Worm (Caenorhabditis elegans): ENCODE measurements around the gene D2096.7.
"Not testable (repeated sequence)": the region's sequence is repeated elsewhere in the genome, so short reads cannot be mapped to it uniquely, and the experiment has no call there.

The D2096.7 gene

DNA sequence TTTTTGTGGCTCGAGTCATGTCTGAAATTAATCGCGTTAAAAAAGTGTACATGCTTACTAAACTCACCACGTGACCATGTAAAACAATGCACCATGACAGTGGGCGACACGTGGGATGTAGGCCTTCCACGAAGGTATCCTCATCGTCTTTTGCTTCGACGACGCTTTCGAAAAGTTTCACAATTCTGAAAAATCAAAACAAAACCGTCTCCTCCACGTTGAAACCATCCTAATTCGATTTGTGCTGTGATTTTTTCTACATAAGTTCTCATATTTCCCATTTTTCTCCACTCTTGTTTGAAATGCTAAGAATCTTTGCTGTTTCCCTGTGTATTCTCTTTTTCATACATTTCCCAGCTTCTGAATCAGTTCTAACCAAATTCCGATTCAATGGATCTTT lies 22.9 kb downstream of the D2096.7 start, which contains the start of gene F17E9.3:
Gene F17E9.3 (plus strand): TSS at position 301 of the 400 bp plus-strand sequence.
- TF ChIP-seq ztf-1 (GFP tag; conservative IDR thresholded peaks at IDR 0.05) (no peak), ZK546.5 (tag; optimal IDR thresholded peaks at IDR 0.05) (no peak), fos-1 (tag; optimal IDR thresholded peaks at IDR 0.05) (no peak), nhr-10 (tag; optimal IDR thresholded peaks at IDR 0.05) (no peak), lin-13 (GFP tag; optimal IDR thresholded peaks at IDR 0.05) (no peak)

DNA sequence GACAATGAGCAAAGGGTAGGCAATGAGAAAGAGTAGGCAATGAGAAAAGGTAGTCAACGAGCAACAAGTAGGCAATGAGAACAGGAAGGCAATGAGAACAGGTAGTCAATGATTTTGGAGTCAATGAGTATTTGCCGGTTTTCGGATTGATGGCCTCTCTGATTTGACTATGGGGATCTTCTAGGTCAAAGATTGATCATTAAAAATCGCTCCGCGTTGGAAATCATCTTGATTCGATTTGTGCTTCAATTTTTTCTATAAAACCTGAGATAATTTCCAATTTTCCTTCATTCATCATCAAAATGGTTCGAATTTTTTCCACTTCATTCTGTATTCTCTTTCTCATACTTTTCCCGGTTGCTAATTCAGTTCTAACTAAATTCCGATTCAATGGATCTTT lies 25.4 kb downstream of the D2096.7 start, which contains the start of gene F17E9.16:
Gene F17E9.16 (plus strand): TSS at position 301 of the 400 bp plus-strand sequence.
- TF ChIP-seq nhr-11 (tag; optimal IDR thresholded peaks at IDR 0.05); blmp-1 (tag; optimal IDR thresholded peaks at IDR 0.05; ENCODE audit: insufficient read depth); nhr-77 (tag; optimal IDR thresholded peaks at IDR 0.05): not testable (repeated sequence)

DNA sequence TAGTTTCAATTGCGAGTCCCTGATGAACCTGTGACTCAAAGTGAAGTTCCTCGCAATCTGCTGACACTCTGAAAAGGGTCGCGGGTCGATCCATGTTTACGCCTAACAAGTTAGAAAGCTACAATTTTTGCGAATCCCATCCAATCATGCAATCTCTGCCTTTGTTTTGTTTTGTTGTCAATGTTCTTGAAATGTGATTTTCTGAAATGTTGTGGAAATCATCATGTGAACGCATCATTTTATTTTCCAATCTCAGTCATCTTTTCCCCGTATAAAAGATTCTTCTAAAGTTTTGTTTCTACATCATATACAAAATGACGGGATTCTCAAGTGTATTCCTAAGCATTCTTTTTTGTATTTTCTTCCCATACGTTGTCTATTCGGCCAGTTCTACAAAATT lies 29.4 kb downstream of the D2096.7 start, which contains the start of gene F17E9.4:
Gene F17E9.4 (plus strand): TSS at position 301 of the 400 bp plus-strand sequence.
- TF ChIP-seq fos-1 (tag; optimal IDR thresholded peaks at IDR 0.05) (no peak), egl-27 (tag; optimal IDR thresholded peaks at IDR 0.05) (no peak), ztf-4 (tag; optimal IDR thresholded peaks at IDR 0.05) (no peak)

DNA sequence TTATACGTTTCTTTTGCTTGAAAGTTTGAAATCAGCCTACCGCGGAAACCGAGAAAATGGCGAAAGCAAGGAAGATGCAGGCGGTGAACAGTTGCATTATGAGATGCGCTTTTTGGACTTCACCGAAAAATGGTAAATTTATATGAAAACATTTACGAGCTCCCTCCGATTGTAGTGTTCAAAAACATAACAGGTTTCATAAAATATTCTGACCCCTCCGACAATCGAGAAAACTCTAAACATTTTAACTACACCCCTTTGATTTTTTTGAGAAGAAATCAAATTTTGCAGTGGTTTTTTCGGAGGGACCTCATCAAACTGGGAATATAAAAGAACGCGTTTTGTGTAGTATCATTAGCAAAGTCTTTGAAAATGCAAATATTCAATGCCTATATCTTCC lies 30.4 kb downstream of the D2096.7 start, which contains the start of the genes F17E9.18 and F17E9.15:
Gene F17E9.18 (minus strand): TSS at position 101 of the 400 bp plus-strand sequence.
Gene F17E9.15 (plus strand): TSS at position 368 of the 400 bp plus-strand sequence.
- no peak for TF ChIP-seq elt-3 (tag; optimal IDR thresholded peaks at IDR 0.05)
- no peak for TF ChIP-seq ztf-11 (tag; optimal IDR thresholded peaks at IDR 0.05)
- TF ChIP-seq lin-13 (GFP tag; optimal IDR thresholded peaks at IDR 0.05) = no peak
- TF ChIP-seq sma-9 (GFP tag; optimal IDR thresholded peaks at IDR 0.05) = no peak
- no peak for TF ChIP-seq sma-9 (tag; optimal IDR thresholded peaks at IDR 0.05)
- no peak for TF ChIP-seq Y55F3AM.14 (GFP tag; optimal IDR thresholded peaks at IDR 0.05)
- no peak for TF ChIP-seq dmd-4 (tag; optimal IDR thresholded peaks at IDR 0.05)
- TF ChIP-seq nhr-23 (tag; optimal IDR thresholded peaks at IDR 0.05) = no peak
- TF ChIP-seq ama-1 (optimal IDR thresholded peaks at IDR 0.05) = no peak
- no peak for TF ChIP-seq nhr-12 (tag; optimal IDR thresholded peaks at IDR 0.05)

DNA sequence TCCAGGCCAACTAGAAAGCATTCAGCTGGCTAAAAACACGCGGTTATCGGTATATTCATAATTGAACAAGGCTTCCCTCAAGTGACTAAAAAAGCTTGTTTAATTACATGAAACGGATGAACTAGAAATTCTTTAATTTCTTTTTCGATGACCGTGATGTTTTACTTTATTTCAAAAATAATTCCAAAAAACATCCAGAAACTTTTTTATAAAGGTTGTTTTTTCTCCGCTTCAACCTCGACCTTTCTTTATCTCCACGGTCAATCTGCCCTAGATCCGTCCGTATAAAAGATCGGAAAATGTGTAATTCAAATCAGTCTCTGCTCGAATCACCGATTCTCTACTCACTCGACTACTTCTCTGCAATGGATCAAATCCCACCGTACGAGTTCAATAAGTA lies 31.9 kb downstream of the D2096.7 start, which contains the start of gene F17E9.5:
Gene F17E9.5 (plus strand): TSS at position 301 of the 400 bp plus-strand sequence.
- TF ChIP-seq ztf-11 (tag; optimal IDR thresholded peaks at IDR 0.05) (no peak), mab-5 (tag; optimal IDR thresholded peaks at IDR 0.05) (no peak), nhr-6 (tag; optimal IDR thresholded peaks at IDR 0.05) (no peak), nhr-237 (tag; optimal IDR thresholded peaks at IDR 0.05) (no peak), gmeb-1 (tag; optimal IDR thresholded peaks at IDR 0.05) (no peak), sem-4 (tag; optimal IDR thresholded peaks at IDR 0.05) (no peak), nhr-10 (tag; optimal IDR thresholded peaks at IDR 0.05) (no peak), nhr-129 (tag; optimal IDR thresholded peaks at IDR 0.05) (no peak), mbf-1 (tag; optimal IDR thresholded peaks at IDR 0.05) (no peak), nhr-23 (tag; optimal IDR thresholded peaks at IDR 0.05) (no peak), ZK546.5 (tag; optimal IDR thresholded peaks at IDR 0.05) (no peak), ztf-1 (GFP tag; conservative IDR thresholded peaks at IDR 0.05) (no peak), egl-27 (tag; optimal IDR thresholded peaks at IDR 0.05) (no peak), lsy-2 (tag; optimal IDR thresholded peaks at IDR 0.05) (no peak), lin-13 (GFP tag; optimal IDR thresholded peaks at IDR 0.05) (no peak), nhr-77 (tag; optimal IDR thresholded peaks at IDR 0.05) (no peak), F13H6.1 (tag; optimal IDR thresholded peaks at IDR 0.05) (no peak), aly-2 (tag; optimal IDR thresholded peaks at IDR 0.05) (no peak), nhr-21 (tag; optimal IDR thresholded peaks at IDR 0.05) (no peak), blmp-1 (tag; optimal IDR thresholded peaks at IDR 0.05; ENCODE audit: insufficient read depth) (no peak)

DNA sequence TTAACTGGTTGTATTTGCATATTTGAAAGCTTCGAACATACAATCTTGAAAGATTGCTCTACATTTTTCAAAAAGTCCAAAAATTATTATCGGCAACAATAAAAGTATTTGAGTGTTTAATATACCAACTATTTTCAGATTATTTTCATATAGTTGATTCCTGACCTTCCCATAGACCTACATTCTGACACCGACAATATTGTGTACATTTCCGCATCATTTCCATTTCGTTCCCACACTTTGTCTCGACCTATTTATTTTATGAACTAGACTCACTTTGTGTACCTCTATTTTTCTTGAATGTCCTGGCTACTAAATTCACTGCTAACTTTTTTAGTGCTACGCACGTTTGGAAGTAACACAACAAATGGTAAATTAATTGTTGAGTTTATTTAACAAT lies 35.0 kb downstream of the D2096.7 start, which contains the start of gene lgc-5:
Gene lgc-5 (plus strand): TSS at position 301 of the 400 bp plus-strand sequence.
- TF ChIP-seq ama-1 (optimal IDR thresholded peaks at IDR 0.05) = no peak
- no peak for TF ChIP-seq mab-5 (tag; optimal IDR thresholded peaks at IDR 0.05)
- TF ChIP-seq nhr-12 (tag; optimal IDR thresholded peaks at IDR 0.05) = no peak
- TF ChIP-seq fos-1 (tag; optimal IDR thresholded peaks at IDR 0.05) = no peak
- no peak for TF ChIP-seq gmeb-1 (tag; optimal IDR thresholded peaks at IDR 0.05)
- TF ChIP-seq Y55F3AM.14 (GFP tag; optimal IDR thresholded peaks at IDR 0.05) = no peak

Measured in whole organism, L2 larva.